Fruit fly (Drosophila melanogaster) S2 (cell line): ENCODE data around the gene CG43149.

Experiments
- CG8478 ChIP-seq: fragments of >200 bp; optimal IDR thresholded peaks from 2 replicates; lab custom pipeline; 2018
- CTCF ChIP-seq, 2 experiments: fragments of >200 bp; optimal IDR thresholded peaks; 2 replicates each; lab custom pipeline; 2018

DNA sequence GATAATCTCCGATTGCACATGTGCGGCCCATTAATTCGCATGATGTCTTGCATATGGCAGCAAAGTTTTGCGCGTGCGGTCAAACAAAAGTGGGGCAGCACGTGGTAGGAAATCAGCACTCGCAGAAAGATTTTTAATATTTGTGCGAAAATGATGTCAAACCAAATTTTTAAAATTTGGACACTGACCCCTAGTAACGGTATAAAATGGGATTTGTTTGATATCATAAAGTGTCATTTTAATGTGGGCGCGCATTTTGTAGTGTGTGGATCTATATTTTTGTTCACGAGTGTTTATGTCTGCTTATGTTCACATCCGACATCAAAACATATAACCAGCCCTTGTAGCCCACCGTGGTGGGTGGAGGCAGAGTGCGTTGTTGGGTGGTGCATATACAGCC, 39.5 kb upstream of the CG43149 start:
- no peak for TF ChIP-seq CG8478
- no peak for TF ChIP-seq CTCF (optimal IDR thresholded peaks at IDR 0.05; lab: Kevin White, UChicago)
